Fruit fly (Drosophila melanogaster): ENCODE results near the gene Akt.

Akt gene

DNA sequence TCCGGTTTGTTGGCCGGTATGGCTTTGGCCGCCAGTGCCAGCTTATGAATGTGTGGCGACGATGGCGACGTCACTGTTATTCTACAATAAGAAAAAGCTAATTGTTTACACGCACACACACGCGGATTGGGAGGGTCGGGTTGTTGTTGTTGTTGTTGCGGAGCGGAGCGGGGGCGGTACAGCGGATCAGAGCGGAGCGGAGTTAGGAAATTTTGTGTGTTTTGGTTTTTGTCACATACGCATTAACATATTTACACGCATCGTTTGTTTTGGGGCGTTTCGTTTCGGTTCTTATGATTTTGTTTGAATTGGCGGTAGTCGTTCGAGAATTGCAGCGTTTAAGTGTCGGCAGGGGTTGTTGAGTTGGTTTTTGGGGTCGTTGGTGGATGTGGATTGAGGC is 29.8 kb upstream of the Akt start (continued):
- TF ChIP-seq HmgZ (tag; optimal IDR thresholded peaks at IDR 0.05) (no peak), CG15073 (GFP tag; optimal IDR thresholded peaks at IDR 0.05) (no peak), CG34376 (GFP tag; optimal IDR thresholded peaks at IDR 0.05) (no peak), Ravus (GFP tag; IDR thresholded peaks at IDR 0.05) (no peak), CG3995 (GFP tag; optimal IDR thresholded peaks at IDR 0.05) (no peak), Atf3 (GFP tag; optimal IDR thresholded peaks at IDR 0.05) (no peak), bsh (GFP tag; optimal IDR thresholded peaks at IDR 0.05) (peak in 1 of 2 experiments; percentile 54), tap (tag; optimal IDR thresholded peaks at IDR 0.05) (no peak), CG17359 (tag; optimal IDR thresholded peaks at IDR 0.05) (no peak), Spps (tag; optimal IDR thresholded peaks at IDR 0.05) (no peak), YL-1 (GFP tag; optimal IDR thresholded peaks at IDR 0.05) (peak; percentile 5), fru (optimal IDR thresholded peaks at IDR 0.05) (no peak), CG30403 (GFP tag; optimal IDR thresholded peaks at IDR 0.05) (no peak), CG13424 (tag; optimal IDR thresholded peaks at IDR 0.05) (peak; percentile 42), CG17912 (GFP tag; optimal IDR thresholded peaks at IDR 0.05) (peak; percentile 48), CkIIα-i1 (GFP tag; IDR thresholded peaks at IDR 0.05) (no peak), cg (GFP tag; optimal IDR thresholded peaks at IDR 0.05) (peak; percentile 58), tx (GFP tag; optimal IDR thresholded peaks at IDR 0.05) (no peak), Trl (optimal IDR thresholded peaks at IDR 0.05) (no peak), Trl (GFP tag; optimal IDR thresholded peaks at IDR 0.05) (peak; percentile 46), nmo (GFP tag; optimal IDR thresholded peaks at IDR 0.05) (no peak), HLH54F (GFP tag; optimal IDR thresholded peaks at IDR 0.05) (no peak), Hmx (GFP tag; optimal IDR thresholded peaks at IDR 0.05) (no peak), CG7372 (GFP tag; IDR thresholded peaks at IDR 0.05) (no peak), Oaz (GFP tag; IDR thresholded peaks at IDR 0.05) (no peak), CG2712 (tag; optimal IDR thresholded peaks at IDR 0.05) (no peak), Dfd (GFP tag; optimal IDR thresholded peaks at IDR 0.05) (no peak), nom (GFP tag; optimal IDR thresholded peaks at IDR 0.05) (no peak), usp (GFP tag; optimal IDR thresholded peaks at IDR 0.05) (no peak), Hsf (GFP tag; optimal IDR thresholded peaks at IDR 0.05) (peak; percentile 11), CG14050 (GFP tag; IDR thresholded peaks at IDR 0.05) (no peak), Six4 (GFP tag; optimal IDR thresholded peaks at IDR 0.05) (no peak), Chrac-16 (GFP tag; optimal IDR thresholded peaks at IDR 0.05) (no peak), chinmo (GFP tag; IDR thresholded peaks at IDR 0.05; ENCODE audit: partially characterized antibody) (no peak), CG4820 (GFP tag; optimal IDR thresholded peaks at IDR 0.05) (no peak), Atf-2 (GFP tag; optimal IDR thresholded peaks at IDR 0.05) (no peak), stwl (tag; optimal IDR thresholded peaks at IDR 0.05) (no peak), CG15011 (GFP tag; optimal IDR thresholded peaks at IDR 0.05) (peak; percentile 43), CG6272 (GFP tag; IDR thresholded peaks at IDR 0.05) (no peak), Oli (tag; optimal IDR thresholded peaks at IDR 0.05) (no peak), CG30020 (tag; optimal IDR thresholded peaks at IDR 0.05) (no peak), CG2202 (tag; optimal IDR thresholded peaks at IDR 0.05) (peak; percentile 60), CG7786 (GFP tag; optimal IDR thresholded peaks at IDR 0.05) (no peak), CG1603 (tag; optimal IDR thresholded peaks at IDR 0.05) (no peak), ftz-f1 (GFP tag; optimal IDR thresholded peaks at IDR 0.05) (no peak), CG18764 (GFP tag; optimal IDR thresholded peaks at IDR 0.05) (no peak), CG32772 (GFP tag; IDR thresholded peaks at IDR 0.05) (no peak), CG6254 (GFP tag; optimal IDR thresholded peaks at IDR 0.05) (peak; percentile 11), CG17186 (GFP tag; optimal IDR thresholded peaks at IDR 0.05) (no peak), fu2 (GFP tag; optimal IDR thresholded peaks at IDR 0.05) (no peak), CG3065 (GFP tag; optimal IDR thresholded peaks at IDR 0.05) (no peak), Dad (GFP tag; optimal IDR thresholded peaks at IDR 0.05) (no peak), repo (GFP tag; optimal IDR thresholded peaks at IDR 0.05) (no peak)
